Worm (Caenorhabditis elegans): ENCODE data around the gene srg-56.

- TF ChIP-seq him-1 (tag; optimal IDR thresholded peaks at IDR 0.05) (no peak), W03F9.2 (tag; optimal IDR thresholded peaks at IDR 0.05) (no peak), dao-5 (tag; optimal IDR thresholded peaks at IDR 0.05) (no peak)
Observed at ce11 chrV:2713532-2713931, 24.5 kb downstream of the srg-56 start, which contains the start of gene srt-28.
